Worm (Caenorhabditis elegans) whole organism, L3 larva: ENCODE data around the gene W03F8.4.

ENCODE experiments used
- R02D3.7 ChIP-seq: fragments of 150-350 bp; optimal IDR thresholded peaks from 2 replicates; lab custom pipeline; 2014; ENCODE audit warnings: missing biosample characterization, missing genetic modification characterization
- ceh-82 ChIP-seq: fragments of 150-350 bp; optimal IDR thresholded peaks from 2 replicates; lab custom pipeline; 2014; ENCODE audit warnings: missing biosample characterization, missing genetic modification characterization
- ceh-9 ChIP-seq: sonication (generic microtip); optimal IDR thresholded peaks from 2 replicates; lab custom pipeline; 2018; ENCODE audit warnings: missing biosample characterization, missing genetic modification characterization
- daf-12 ChIP-seq: fragments of 150-350 bp; optimal IDR thresholded peaks from 2 replicates; lab custom pipeline; 2014; ENCODE audit warnings: missing biosample characterization, missing genetic modification reagents, missing genetic modification characterization
- mdl-1 ChIP-seq: fragments of 150-350 bp; optimal IDR thresholded peaks from 2 replicates; lab custom pipeline; 2014; ENCODE audit warnings: missing biosample characterization, missing genetic modification characterization
- nhr-11 ChIP-seq: fragments of 150-350 bp; optimal IDR thresholded peaks from 2 replicates; lab custom pipeline; 2014; ENCODE audit warnings: missing biosample characterization, missing genetic modification characterization
- nhr-76 ChIP-seq: fragments of 150-350 bp; sonication (generic microtip); optimal IDR thresholded peaks from 5 replicates; lab custom pipeline; 2014; ENCODE audit warnings: missing biosample characterization, missing genetic modification characterization
- ztf-11 ChIP-seq: fragments of 150-350 bp; optimal IDR thresholded peaks from 2 replicates; lab custom pipeline; 2014; ENCODE audit warnings: missing biosample characterization, missing genetic modification characterization

- TF ChIP-seq ztf-11 (tag; lab: Kevin White, UChicago), result no peak
- TF ChIP-seq nhr-11, result no peak
- no peak for TF ChIP-seq ceh-9
- no peak for TF ChIP-seq ceh-82 (tag; lab: Kevin White, UChicago)
- TF ChIP-seq R02D3.7 (tag; lab: Kevin White, UChicago), result no peak
- no peak for TF ChIP-seq mdl-1 (tag; lab: Kevin White, UChicago)
- no peak for TF ChIP-seq nhr-76
- no peak for TF ChIP-seq daf-12 (tag; lab: Kevin White, UChicago)
These were observed 16.9 kb downstream of the W03F8.4 start for ce11 chrIV:5200813-5201212.
